Worm (Caenorhabditis elegans): ENCODE results near the gene srh-186.

The srh-186 gene

ce11 chrV:15932390-15932789 lies 23.2 kb upstream of the srh-186 start, which contains the start of gene srw-26:
Gene srw-26, minus strand, starts transcription at chrV:15932490.
- TF ChIP-seq elt-3 (tag; optimal IDR thresholded peaks at IDR 0.05) (no peak), nhr-77 (tag; optimal IDR thresholded peaks at IDR 0.05) (no peak), unc-55 (GFP tag; optimal IDR thresholded peaks at IDR 0.05) (no peak), sem-4 (tag; optimal IDR thresholded peaks at IDR 0.05) (no peak), alr-1 (tag; optimal IDR thresholded peaks at IDR 0.05) (no peak), R02D3.7 (tag; optimal IDR thresholded peaks at IDR 0.05) (no peak), dmd-4 (tag; optimal IDR thresholded peaks at IDR 0.05) (no peak), sma-3 (GFP tag; optimal IDR thresholded peaks at IDR 0.05) (no peak), zag-1 (tag; optimal IDR thresholded peaks at IDR 0.05) (no peak), nhr-129 (tag; optimal IDR thresholded peaks at IDR 0.05) (no peak)

- TF ChIP-seq sma-3 (GFP tag; optimal IDR thresholded peaks at IDR 0.05) (no peak), ZK546.5 (tag; optimal IDR thresholded peaks at IDR 0.05) (no peak), skn-1 (tag; optimal IDR thresholded peaks at IDR 0.05) (no peak), nhr-23 (tag; optimal IDR thresholded peaks at IDR 0.05) (no peak), lin-13 (GFP tag; optimal IDR thresholded peaks at IDR 0.05) (no peak), crh-2 (tag; optimal IDR thresholded peaks at IDR 0.05) (no peak), blmp-1 (tag; optimal IDR thresholded peaks at IDR 0.05; ENCODE audit: insufficient read depth) (no peak), lsy-2 (tag; optimal IDR thresholded peaks at IDR 0.05) (no peak), dmd-4 (tag; optimal IDR thresholded peaks at IDR 0.05) (no peak), mdl-1 (tag; optimal IDR thresholded peaks at IDR 0.05) (no peak), peb-1 (tag; optimal IDR thresholded peaks at IDR 0.05) (no peak), lin-11 (tag; optimal IDR thresholded peaks at IDR 0.05) (no peak), elt-1 (tag; optimal IDR thresholded peaks at IDR 0.05) (no peak), nhr-21 (tag; optimal IDR thresholded peaks at IDR 0.05) (no peak), ceh-16 (tag; optimal IDR thresholded peaks at IDR 0.05) (no peak), ceh-82 (tag; optimal IDR thresholded peaks at IDR 0.05) (no peak), lin-39 (tag; optimal IDR thresholded peaks at IDR 0.05) (no peak), fos-1 (tag; optimal IDR thresholded peaks at IDR 0.05) (no peak), aly-2 (tag; optimal IDR thresholded peaks at IDR 0.05) (no peak), unc-55 (GFP tag; optimal IDR thresholded peaks at IDR 0.05) (no peak)
Measured at ce11 chrV:15940254-15940653, 15.3 kb upstream of the srh-186 start, which contains the start of gene srw-55. Gene srw-55, minus strand, starts transcription at chrV:15940354.

- TF ChIP-seq R02D3.7 (tag; optimal IDR thresholded peaks at IDR 0.05) (no peak), skn-1 (tag; optimal IDR thresholded peaks at IDR 0.05) (no peak), nhr-77 (tag; optimal IDR thresholded peaks at IDR 0.05) (no peak), ceh-82 (tag; optimal IDR thresholded peaks at IDR 0.05) (no peak), egl-27 (tag; optimal IDR thresholded peaks at IDR 0.05) (no peak), nhr-21 (tag; optimal IDR thresholded peaks at IDR 0.05) (no peak), peb-1 (tag; optimal IDR thresholded peaks at IDR 0.05) (no peak), lin-39 (tag; optimal IDR thresholded peaks at IDR 0.05) (no peak)
Measured at ce11 chrV:15943125-15943524, 12.5 kb upstream of the srh-186 start, which contains the start of gene srw-53. Gene srw-53, plus strand, starts transcription at chrV:15943425.

- no peak for TF ChIP-seq skn-1 (tag; optimal IDR thresholded peaks at IDR 0.05)
- TF ChIP-seq lin-13 (GFP tag; optimal IDR thresholded peaks at IDR 0.05) = no peak
- no peak for TF ChIP-seq mab-5 (tag; optimal IDR thresholded peaks at IDR 0.05)
- no peak for TF ChIP-seq nhr-25 (tag; optimal IDR thresholded peaks at IDR 0.05)
Measured at ce11 chrV:15950903-15951302, 4.7 kb upstream of the srh-186 start, which contains the start of gene srw-59. Gene srw-59, minus strand, starts transcription at chrV:15951003.

ce11 chrV:15952762-15953161 lies 2.8 kb upstream of the srh-186 start, which contains the start of gene srw-56:
Gene srw-56, minus strand, starts transcription at chrV:15952862.
- TF ChIP-seq ztf-11 (tag; optimal IDR thresholded peaks at IDR 0.05) = no peak
- no peak for TF ChIP-seq blmp-1 (tag; optimal IDR thresholded peaks at IDR 0.05; ENCODE audit: insufficient read depth)
- no peak for TF ChIP-seq skn-1 (tag; optimal IDR thresholded peaks at IDR 0.05)
- no peak for TF ChIP-seq elt-1 (tag; optimal IDR thresholded peaks at IDR 0.05)
- no peak for TF ChIP-seq zag-1 (tag; optimal IDR thresholded peaks at IDR 0.05)
- no peak for TF ChIP-seq ceh-16 (tag; optimal IDR thresholded peaks at IDR 0.05)
- no peak for TF ChIP-seq ceh-82 (tag; optimal IDR thresholded peaks at IDR 0.05)
- no peak for TF ChIP-seq lin-13 (GFP tag; optimal IDR thresholded peaks at IDR 0.05)

DNA sequence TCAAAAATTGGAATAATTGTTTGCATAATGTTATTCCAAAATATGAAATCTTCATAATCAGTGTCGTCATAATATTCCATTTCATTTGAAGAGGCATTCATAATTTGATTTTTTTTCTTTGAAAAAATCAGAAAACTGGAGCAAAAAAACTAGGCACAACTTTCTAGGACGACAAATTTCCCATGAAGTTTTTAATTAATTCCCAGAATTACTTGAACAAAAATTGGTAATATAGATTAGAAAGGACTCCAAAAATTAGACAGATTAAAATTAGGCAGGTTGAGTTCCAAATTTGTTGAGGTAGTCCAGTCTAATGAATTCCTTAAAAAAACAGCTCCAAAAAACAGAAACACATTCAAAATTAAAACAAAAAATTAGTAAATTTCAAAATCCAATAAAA lies 665 bp upstream of the srh-186 start, which contains the start of gene srw-57:
srw-57 (minus strand) TSS at position 101 of the 400 bp plus-strand sequence.
- TF ChIP-seq gmeb-1 (tag; optimal IDR thresholded peaks at IDR 0.05) (no peak), lin-39 (tag; optimal IDR thresholded peaks at IDR 0.05) (no peak), alr-1 (tag; optimal IDR thresholded peaks at IDR 0.05) (no peak), unc-55 (GFP tag; optimal IDR thresholded peaks at IDR 0.05) (no peak), nhr-23 (tag; optimal IDR thresholded peaks at IDR 0.05) (no peak), ceh-16 (tag; optimal IDR thresholded peaks at IDR 0.05) (no peak), unc-39 (tag; optimal IDR thresholded peaks at IDR 0.05) (no peak), dmd-4 (tag; optimal IDR thresholded peaks at IDR 0.05) (no peak), sma-9 (GFP tag; optimal IDR thresholded peaks at IDR 0.05) (no peak), sma-9 (tag; optimal IDR thresholded peaks at IDR 0.05) (no peak)

All from whole organism, L2 larva.